Worm (Caenorhabditis elegans) whole organism, L2 larva: ENCODE data around the gene kvs-2.

Experiments
- ZK546.5 ChIP-seq: sonication (generic microtip); optimal IDR thresholded peaks from 2 replicates; lab custom pipeline; 2017; ENCODE audit warnings: missing biosample characterization, missing genetic modification characterization
- blmp-1 ChIP-seq: sonication (generic microtip); optimal IDR thresholded peaks from 2 replicates; lab custom pipeline; 2017; ENCODE audit warnings: missing genetic modification characterization, mild to moderate bottlenecking, missing compliant biosample characterization, antibody characterized with exemption, moderate library complexity; ENCODE audit not compliant: insufficient read depth
- egl-27 ChIP-seq: sonication (generic microtip); optimal IDR thresholded peaks from 3 replicates; lab custom pipeline; 2017; ENCODE audit warnings: missing biosample characterization, missing genetic modification reagents, missing genetic modification characterization
- gmeb-1 ChIP-seq: fragments of 150-350 bp; optimal IDR thresholded peaks from 2 replicates; lab custom pipeline; 2014; ENCODE audit warnings: missing biosample characterization, missing genetic modification characterization
- lin-11 ChIP-seq: fragments of 150-350 bp; sonication (generic microtip); optimal IDR thresholded peaks from 2 replicates; lab custom pipeline; 2014; ENCODE audit warnings: missing biosample characterization, missing genetic modification characterization, inconsistent platforms, mixed read lengths
- nhr-10 ChIP-seq: sonication (generic microtip); optimal IDR thresholded peaks from 2 replicates; lab custom pipeline; 2017; ENCODE audit warnings: missing biosample characterization, missing genetic modification characterization
- nhr-11 ChIP-seq: fragments of 150-350 bp; optimal IDR thresholded peaks from 2 replicates; lab custom pipeline; 2014; ENCODE audit warnings: missing biosample characterization, missing genetic modification characterization
- nhr-237 ChIP-seq: fragments of 150-350 bp; optimal IDR thresholded peaks from 2 replicates; lab custom pipeline; 2014; ENCODE audit warnings: missing biosample characterization, missing genetic modification characterization
- unc-39 ChIP-seq: fragments of 150-350 bp; optimal IDR thresholded peaks from 2 replicates; lab custom pipeline; 2014; ENCODE audit warnings: missing biosample characterization, missing genetic modification characterization
- unc-62 ChIP-seq: fragments of 150-350 bp; optimal IDR thresholded peaks from 2 replicates; lab custom pipeline; 2014; ENCODE audit warnings: missing biosample characterization, missing genetic modification reagents, missing genetic modification characterization
- ztf-1 ChIP-seq: fragments of 200-800 bp; sonication (Bioruptor generic); conservative IDR thresholded peaks from 2 replicates; pipeline ENCODE4 v1.3.6; 2022; ENCODE audit warnings: missing genetic modification characterization, missing compliant biosample characterization
- ztf-11 ChIP-seq: sonication (generic microtip); optimal IDR thresholded peaks from 2 replicates; lab custom pipeline; 2017; ENCODE audit warnings: missing biosample characterization, missing genetic modification characterization

DNA sequence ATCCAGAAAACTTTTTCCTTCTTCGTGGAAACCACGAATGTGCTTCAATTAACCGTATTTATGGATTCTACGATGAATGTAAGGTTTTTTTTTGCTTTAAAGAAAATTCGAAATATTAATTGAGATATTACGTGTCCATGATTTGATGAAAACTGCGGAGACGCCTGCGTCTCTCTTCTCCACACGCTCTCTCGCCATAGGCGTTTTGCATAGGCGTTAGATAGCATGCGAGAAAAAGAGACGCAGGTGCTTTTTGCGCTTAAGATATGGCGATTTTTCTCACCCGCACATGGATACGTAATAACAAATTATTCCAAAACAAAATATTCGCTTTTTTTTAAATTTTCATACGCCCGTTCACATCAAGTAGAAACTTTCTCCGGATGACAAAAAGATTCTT, 47.6 kb downstream of the kvs-2 start:
- TF ChIP-seq lin-11 (tag; lab: Kevin White, UChicago) (no peak), blmp-1 (no peak), ztf-1 (no peak), unc-39 (no peak), gmeb-1 (tag; lab: Kevin White, UChicago) (no peak), nhr-10 (tag; lab: Kevin White, UChicago) (no peak), ZK546.5 (tag; lab: Kevin White, UChicago) (no peak), egl-27 (tag; lab: Kevin White, UChicago) (no peak), ztf-11 (tag; lab: Kevin White, UChicago) (no peak), nhr-11 (tag; lab: Kevin White, UChicago) (no peak), nhr-237 (tag; lab: Kevin White, UChicago) (no peak), unc-62 (GFP tag; lab: Kevin White, UChicago) (no peak)
